Worm (Caenorhabditis elegans) whole organism, midembryonic: ENCODE data around the gene lipl-7.

Source experiments
- cog-1 ChIP-seq: sonication (generic microtip); optimal IDR thresholded peaks from 2 replicates; lab custom pipeline; 2016; ENCODE audit warnings: missing genetic modification characterization, missing compliant biosample characterization
- med-1 ChIP-seq: sonication (generic microtip); optimal IDR thresholded peaks from 2 replicates; lab custom pipeline; 2017; ENCODE audit warnings: missing genetic modification characterization, mild to moderate bottlenecking, missing compliant biosample characterization, antibody characterized with exemption, missing genetic modification reagents; ENCODE audit not compliant: insufficient read depth
- ztf-23 ChIP-seq: fragments of 200-800 bp; sonication (Bioruptor generic); IDR thresholded peaks from 2 replicates; pipeline ENCODE4 v1.3.6; 2022; ENCODE audit warnings: missing genetic modification reagents, missing genetic modification characterization, missing compliant biosample characterization

DNA sequence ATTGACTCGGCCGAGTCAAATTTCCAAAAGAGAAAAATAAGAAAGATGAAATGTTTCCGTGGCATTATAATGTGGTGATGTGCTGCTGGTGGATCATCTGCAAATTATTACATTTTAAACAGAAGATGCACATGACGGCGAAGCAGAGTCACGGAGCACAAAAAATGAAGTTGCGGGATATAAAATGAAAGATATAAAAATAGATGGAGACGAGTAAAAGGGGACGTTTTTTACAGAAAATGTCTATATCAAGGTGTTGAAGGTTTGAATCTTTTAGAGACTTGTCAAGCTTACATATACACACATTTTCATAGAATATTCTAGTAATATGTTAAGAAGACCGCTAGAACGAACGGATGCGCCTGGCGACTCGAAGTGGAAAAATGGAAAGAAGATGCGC lies 47.3 kb downstream of the lipl-7 start, which contains the start of gene ptrg-1:
- no peak for TF ChIP-seq ztf-23 (GFP tag; lab: Robert Waterston, UW)
- TF ChIP-seq med-1 (GFP tag; lab: Kevin White, UChicago), result no peak
- no peak for TF ChIP-seq cog-1 (tag; lab: Kevin White, UChicago)
